Fruit fly (Drosophila melanogaster): ENCODE results near the gene CG32756.

Gene CG32756

DNA sequence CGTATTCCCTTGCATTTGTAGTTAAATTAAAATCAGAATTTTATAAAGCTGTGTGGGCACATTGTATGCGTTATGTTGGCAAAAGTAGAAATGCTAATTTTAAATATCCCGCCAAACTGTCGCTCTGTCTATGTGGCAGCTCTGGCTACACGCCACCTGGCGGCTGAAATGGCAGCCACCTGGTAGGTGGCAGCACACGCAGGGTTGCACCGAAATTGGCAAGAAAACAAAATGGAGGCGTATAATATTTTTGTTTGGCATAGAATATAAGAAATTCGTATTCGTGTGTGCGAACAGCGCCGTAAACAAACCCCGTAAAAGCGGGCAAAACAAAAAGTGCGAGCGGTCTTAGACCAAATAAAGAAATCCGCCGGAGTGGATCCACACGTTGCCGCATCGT, 37.6 kb upstream of the CG32756 start, which contains the start of gene CG12236 (continued):
- TF ChIP-seq CG9932 (GFP tag; IDR thresholded peaks at IDR 0.05) (peak; percentile 58), bab2 (GFP tag; optimal IDR thresholded peaks at IDR 0.05) (peak; percentile 0), fd102C (GFP tag; optimal IDR thresholded peaks at IDR 0.05) (peak; percentile 16), CG10366 (GFP tag; IDR thresholded peaks at IDR 0.05) (no peak), Rfx (GFP tag; IDR thresholded peaks at IDR 0.05) (peak; percentile 82), Elba2 (GFP tag; optimal IDR thresholded peaks at IDR 0.05) (peak; percentile 72), pita (GFP tag; optimal IDR thresholded peaks at IDR 0.05) (no peak), lmd (GFP tag; IDR thresholded peaks at IDR 0.05) (peak; percentile 54; the same call in 1 of the 2 replicates), CG31365 (tag; optimal IDR thresholded peaks at IDR 0.05) (peak; percentile 9), nmo (GFP tag; optimal IDR thresholded peaks at IDR 0.05) (peak; percentile 66), B-H1 (GFP tag; IDR thresholded peaks at IDR 0.05) (no peak), HLH3B (GFP tag; IDR thresholded peaks at IDR 0.05) (peak; percentile 15; the same call in 1 of the 2 replicates), CG4328 (GFP tag; optimal IDR thresholded peaks at IDR 0.05) (peak; percentile 16), Gug (GFP tag; IDR thresholded peaks at IDR 0.05) (no peak), Trl (optimal IDR thresholded peaks at IDR 0.05) (no peak), Trl (GFP tag; optimal IDR thresholded peaks at IDR 0.05) (peak; percentile 49), tup (GFP tag; optimal IDR thresholded peaks at IDR 0.05) (no peak), CG17612 (GFP tag; IDR thresholded peaks at IDR 0.05) (no peak), lov (optimal IDR thresholded peaks at IDR 0.05) (no peak), lov (GFP tag; IDR thresholded peaks at IDR 0.05) (peak; percentile 63; the same call in 1 of the 3 replicates), exex (tag; optimal IDR thresholded peaks at IDR 0.05) (no peak), tll (GFP tag; optimal IDR thresholded peaks at IDR 0.05) (no peak), Sry-δ (GFP tag; optimal IDR thresholded peaks at IDR 0.05) (peak; percentile 69), CG15601 (tag; optimal IDR thresholded peaks at IDR 0.05) (peak; percentile 33), Atf-2 (GFP tag; optimal IDR thresholded peaks at IDR 0.05) (no peak), CG7786 (GFP tag; optimal IDR thresholded peaks at IDR 0.05) (peak; percentile 2), croc (GFP tag; conservative IDR thresholded peaks at IDR 0.05) (no peak; the same call in 2 of the 3 replicates), CG4404 (GFP tag; IDR thresholded peaks at IDR 0.05) (no peak), D19A (tag; optimal IDR thresholded peaks at IDR 0.05) (peak; percentile 35), inv (GFP tag; IDR thresholded peaks at IDR 0.05; ENCODE audit: partially characterized antibody) (no peak), CG11504 (tag; optimal IDR thresholded peaks at IDR 0.05) (peak; percentile 79), CG4617 (GFP tag; optimal IDR thresholded peaks at IDR 0.05; ENCODE audit: borderline replicate concordance) (peak; percentile 79), Fer1 (GFP tag; optimal IDR thresholded peaks at IDR 0.05) (peak; percentile 75), Drgx (GFP tag; IDR thresholded peaks at IDR 0.05) (no peak), gfzf (GFP tag; optimal IDR thresholded peaks at IDR 0.05) (peak; percentile 43), jumu (GFP tag; optimal IDR thresholded peaks at IDR 0.05) (peak; percentile 28), PHDP (tag; optimal IDR thresholded peaks at IDR 0.05) (no peak), mam (GFP tag; optimal IDR thresholded peaks at IDR 0.05) (peak; percentile 49), B-H2 (GFP tag; optimal IDR thresholded peaks at IDR 0.05) (peak; percentile 74), CG16813 (GFP tag; IDR thresholded peaks at IDR 0.05; ENCODE audit: partially characterized antibody) (0 out of 3 replicates have a peak, but pooled peaks have one; percentile 21), Dp (GFP tag; optimal IDR thresholded peaks at IDR 0.05) (peak; percentile 97), BtbVII (GFP tag; optimal IDR thresholded peaks at IDR 0.05) (no peak), trem (tag; optimal IDR thresholded peaks at IDR 0.05) (peak; percentile 89), stc (GFP tag; IDR thresholded peaks at IDR 0.05) (0 out of 2 replicates have a peak, but pooled peaks have one; percentile 14), vvl (GFP tag; IDR thresholded peaks at IDR 0.05) (peak; percentile 61), Myb (GFP tag; optimal IDR thresholded peaks at IDR 0.05) (peak; percentile 90), phol (tag; optimal IDR thresholded peaks at IDR 0.05) (peak; percentile 100), Ets97D (GFP tag; optimal IDR thresholded peaks at IDR 0.05) (peak; percentile 97), CG5245 (GFP tag; optimal IDR thresholded peaks at IDR 0.05) (peak; percentile 43), HmgD (GFP tag; optimal IDR thresholded peaks at IDR 0.05) (peak; percentile 63), Antp (GFP tag; optimal IDR thresholded peaks at IDR 0.05) (peak; percentile 34), Lim3 (GFP tag; IDR thresholded peaks at IDR 0.05) (no peak)
